Worm (Caenorhabditis elegans): ENCODE data around the gene K05G3.1.

K05G3.1 gene

DNA sequence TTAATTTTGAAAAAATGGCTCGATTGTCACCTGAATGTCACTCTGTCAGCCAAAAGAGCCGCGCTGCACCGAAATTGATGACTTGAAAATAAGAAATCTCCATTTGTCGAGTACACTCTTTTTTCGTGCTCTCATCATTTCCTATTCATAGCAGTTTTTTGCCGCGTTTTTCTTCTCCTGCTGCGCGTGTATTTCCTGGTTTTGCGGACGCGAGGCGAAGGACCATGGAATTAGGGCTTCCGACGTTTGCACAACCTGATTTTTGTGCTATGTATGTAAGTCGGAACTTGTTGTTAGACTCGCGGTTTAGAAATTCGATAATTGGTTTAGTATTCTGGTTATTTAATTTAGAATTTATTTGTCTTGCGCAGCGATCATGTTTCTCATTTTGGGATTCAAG lies 20.9 kb upstream of the K05G3.1 start:
- TF ChIP-seq tbx-11 (GFP tag; IDR thresholded peaks at IDR 0.05) = no peak
- TF ChIP-seq F13C5.2 (tag; optimal IDR thresholded peaks at IDR 0.05) = no peak

- TF ChIP-seq ceh-36 (tag; optimal IDR thresholded peaks at IDR 0.05) (no peak), tra-4 (tag; optimal IDR thresholded peaks at IDR 0.05) (no peak), ama-1 (optimal IDR thresholded peaks at IDR 0.05) (no peak), sea-1 (GFP tag; conservative IDR thresholded peaks at IDR 0.05) (no peak), ceh-13 (GFP tag; optimal IDR thresholded peaks at IDR 0.05) (no peak), tbx-37 (GFP tag; conservative IDR thresholded peaks at IDR 0.05) (no peak), hmbx-1 (tag; optimal IDR thresholded peaks at IDR 0.05) (no peak), tbx-11 (GFP tag; IDR thresholded peaks at IDR 0.05) (no peak), F13C5.2 (tag; optimal IDR thresholded peaks at IDR 0.05) (no peak), aly-1 (tag; optimal IDR thresholded peaks at IDR 0.05) (no peak), flt-1 (GFP tag; IDR thresholded peaks at IDR 0.05) (no peak), scrt-1 (GFP tag; IDR thresholded peaks at IDR 0.05) (no peak), pes-1 (GFP tag; IDR thresholded peaks at IDR 0.05) (no peak), hnd-1 (tag; optimal IDR thresholded peaks at IDR 0.05) (no peak), hmg-4 (GFP tag; optimal IDR thresholded peaks at IDR 0.05) (no peak), B0310.2 (tag; optimal IDR thresholded peaks at IDR 0.05) (no peak), ets-7 (tag; optimal IDR thresholded peaks at IDR 0.05) (no peak)
Measured at ce11 chrX:16481026-16481425, 20.1 kb upstream of the K05G3.1 start.

ce11 chrX:16482944-16483343 lies 18.2 kb upstream of the K05G3.1 start:
- no peak for TF ChIP-seq ets-7 (tag; optimal IDR thresholded peaks at IDR 0.05)
- TF ChIP-seq ceh-13 (GFP tag; optimal IDR thresholded peaks at IDR 0.05) = no peak
- TF ChIP-seq hmg-4 (GFP tag; optimal IDR thresholded peaks at IDR 0.05) = no peak
- TF ChIP-seq hmbx-1 (tag; optimal IDR thresholded peaks at IDR 0.05) = no peak
- no peak for TF ChIP-seq B0310.2 (tag; optimal IDR thresholded peaks at IDR 0.05)
- TF ChIP-seq hnd-1 (tag; optimal IDR thresholded peaks at IDR 0.05) = no peak
- no peak for TF ChIP-seq tbx-11 (GFP tag; IDR thresholded peaks at IDR 0.05)
- no peak for TF ChIP-seq F13C5.2 (tag; optimal IDR thresholded peaks at IDR 0.05)
- no peak for TF ChIP-seq tra-4 (tag; optimal IDR thresholded peaks at IDR 0.05)
- no peak for TF ChIP-seq aly-1 (tag; optimal IDR thresholded peaks at IDR 0.05)
- no peak for TF ChIP-seq ama-1 (optimal IDR thresholded peaks at IDR 0.05)
- no peak for TF ChIP-seq flt-1 (GFP tag; IDR thresholded peaks at IDR 0.05)
- no peak for TF ChIP-seq sea-1 (GFP tag; conservative IDR thresholded peaks at IDR 0.05)
- no peak for TF ChIP-seq tbx-37 (GFP tag; conservative IDR thresholded peaks at IDR 0.05)
- TF ChIP-seq scrt-1 (GFP tag; IDR thresholded peaks at IDR 0.05) = no peak
- TF ChIP-seq ceh-36 (tag; optimal IDR thresholded peaks at IDR 0.05) = no peak
- no peak for TF ChIP-seq pes-1 (GFP tag; IDR thresholded peaks at IDR 0.05)

ce11 chrX:16484043-16484442 lies 17.1 kb upstream of the K05G3.1 start:
- TF ChIP-seq hnd-1 (tag; optimal IDR thresholded peaks at IDR 0.05) = no peak
- TF ChIP-seq scrt-1 (GFP tag; IDR thresholded peaks at IDR 0.05) = no peak

DNA sequence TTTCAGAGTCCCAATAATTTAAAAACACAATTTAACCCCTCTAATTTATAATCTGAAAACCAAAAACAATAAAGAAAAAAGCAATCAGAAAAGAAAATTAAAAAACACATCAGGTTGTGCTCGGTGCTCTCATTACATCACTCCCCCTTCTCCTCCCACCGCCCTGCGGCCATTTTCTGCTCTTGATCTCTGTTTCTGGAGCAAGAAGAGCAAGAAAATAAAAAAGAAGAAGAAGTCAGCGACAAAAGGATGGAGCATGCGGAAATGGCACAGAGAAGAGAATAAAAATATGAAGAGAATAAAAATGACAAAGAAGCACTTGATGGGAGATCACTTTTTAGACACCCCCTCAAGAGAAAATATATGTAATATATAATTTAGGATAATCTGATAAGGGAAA lies 16.5 kb upstream of the K05G3.1 start:
- TF ChIP-seq ceh-13 (GFP tag; optimal IDR thresholded peaks at IDR 0.05) = no peak
- no peak for TF ChIP-seq ets-7 (tag; optimal IDR thresholded peaks at IDR 0.05)
- TF ChIP-seq tbx-11 (GFP tag; IDR thresholded peaks at IDR 0.05) = no peak
- no peak for TF ChIP-seq ama-1 (optimal IDR thresholded peaks at IDR 0.05)
- TF ChIP-seq B0310.2 (tag; optimal IDR thresholded peaks at IDR 0.05) = no peak
- no peak for TF ChIP-seq tra-4 (tag; optimal IDR thresholded peaks at IDR 0.05)
- TF ChIP-seq ceh-36 (tag; optimal IDR thresholded peaks at IDR 0.05) = no peak
- no peak for TF ChIP-seq hmg-4 (GFP tag; optimal IDR thresholded peaks at IDR 0.05)
- no peak for TF ChIP-seq hnd-1 (tag; optimal IDR thresholded peaks at IDR 0.05)
- no peak for TF ChIP-seq F13C5.2 (tag; optimal IDR thresholded peaks at IDR 0.05)
- TF ChIP-seq aly-1 (tag; optimal IDR thresholded peaks at IDR 0.05) = no peak
- TF ChIP-seq flt-1 (GFP tag; IDR thresholded peaks at IDR 0.05) = no peak
- TF ChIP-seq tbx-37 (GFP tag; conservative IDR thresholded peaks at IDR 0.05) = no peak
- TF ChIP-seq sea-1 (GFP tag; conservative IDR thresholded peaks at IDR 0.05) = no peak
- TF ChIP-seq hmbx-1 (tag; optimal IDR thresholded peaks at IDR 0.05) = no peak
- TF ChIP-seq scrt-1 (GFP tag; IDR thresholded peaks at IDR 0.05) = no peak
- no peak for TF ChIP-seq pes-1 (GFP tag; IDR thresholded peaks at IDR 0.05)

DNA sequence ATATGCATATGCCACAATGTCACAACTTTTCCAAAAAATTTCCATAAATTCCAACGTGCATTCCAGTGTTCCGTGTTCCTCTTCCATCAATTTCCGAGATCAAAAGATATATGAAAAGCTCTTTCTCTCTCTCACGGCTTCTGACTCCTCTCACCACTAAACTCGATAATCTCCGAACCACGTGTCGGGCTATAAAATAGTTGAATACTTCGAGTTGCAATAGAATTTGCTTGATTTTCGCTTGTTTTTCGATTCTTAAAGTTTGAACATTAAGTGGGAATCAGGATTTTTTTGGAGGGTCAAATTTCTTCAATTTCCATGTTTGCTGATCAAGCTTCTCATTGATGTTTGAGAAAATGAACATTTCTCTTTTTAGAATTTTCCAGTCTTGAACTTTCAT lies 15.8 kb upstream of the K05G3.1 start:
- TF ChIP-seq ets-7 (tag; optimal IDR thresholded peaks at IDR 0.05) = no peak
- TF ChIP-seq hmg-4 (GFP tag; optimal IDR thresholded peaks at IDR 0.05) = no peak
- TF ChIP-seq scrt-1 (GFP tag; IDR thresholded peaks at IDR 0.05) = no peak
- TF ChIP-seq ama-1 (optimal IDR thresholded peaks at IDR 0.05) = no peak
- no peak for TF ChIP-seq tra-4 (tag; optimal IDR thresholded peaks at IDR 0.05)
- no peak for TF ChIP-seq hmbx-1 (tag; optimal IDR thresholded peaks at IDR 0.05)
- no peak for TF ChIP-seq ceh-36 (tag; optimal IDR thresholded peaks at IDR 0.05)
- no peak for TF ChIP-seq B0310.2 (tag; optimal IDR thresholded peaks at IDR 0.05)
- TF ChIP-seq pes-1 (GFP tag; IDR thresholded peaks at IDR 0.05) = no peak
- no peak for TF ChIP-seq flt-1 (GFP tag; IDR thresholded peaks at IDR 0.05)
- TF ChIP-seq aly-1 (tag; optimal IDR thresholded peaks at IDR 0.05) = no peak
- no peak for TF ChIP-seq tbx-37 (GFP tag; conservative IDR thresholded peaks at IDR 0.05)
- no peak for TF ChIP-seq ceh-13 (GFP tag; optimal IDR thresholded peaks at IDR 0.05)

DNA sequence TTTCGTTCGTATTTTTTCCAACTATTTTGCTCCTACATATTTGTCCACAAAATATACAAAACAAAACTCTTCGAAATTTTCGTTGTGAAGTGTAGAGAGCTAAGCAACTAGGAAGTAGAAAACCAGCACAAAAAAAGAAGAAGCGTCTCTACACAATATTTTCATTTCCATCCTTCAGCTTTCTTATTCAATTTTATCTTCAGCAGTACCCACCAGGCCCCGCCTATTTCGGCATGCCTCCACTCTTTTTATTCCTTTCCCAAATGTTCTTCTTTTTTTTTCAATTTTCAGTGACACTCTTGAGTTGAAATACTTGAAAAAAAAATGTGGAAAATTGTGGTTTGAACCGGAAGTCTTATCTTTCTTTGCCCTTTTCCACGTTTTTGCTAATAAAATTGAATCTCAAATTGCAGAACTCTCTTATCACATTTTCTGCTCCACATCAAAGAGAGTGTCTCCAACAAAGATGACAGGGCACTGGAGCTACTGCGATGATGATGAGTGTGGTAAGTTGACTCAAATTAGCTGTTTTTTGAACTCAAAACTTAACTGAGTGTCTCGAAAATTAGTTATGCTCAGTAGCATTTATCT lies 14.0 kb upstream of the K05G3.1 start, which contains the start of gene cah-3:
Gene cah-3, plus strand, starts transcription at position 414 of the 591 bp plus-strand sequence.
- no peak for TF ChIP-seq ceh-13 (GFP tag; optimal IDR thresholded peaks at IDR 0.05)

DNA sequence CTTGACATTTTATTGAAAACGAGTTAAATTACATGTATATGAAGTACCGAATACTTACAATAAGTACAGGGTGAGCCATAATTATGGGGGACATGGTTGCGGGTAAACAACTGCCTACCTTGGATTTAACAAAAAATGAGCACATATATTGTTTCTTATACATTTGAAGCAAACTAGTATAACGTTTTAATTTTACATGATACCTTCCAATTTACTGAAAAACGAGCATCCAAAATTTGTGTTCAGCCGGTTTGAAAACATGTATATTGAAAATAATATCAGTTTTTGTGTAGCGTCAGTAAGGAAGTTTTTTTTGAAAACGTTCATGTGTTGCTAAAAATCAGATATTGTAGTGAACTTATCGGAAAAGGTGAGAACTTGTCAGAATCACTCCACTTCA lies 10.4 kb upstream of the K05G3.1 start:
- TF ChIP-seq sea-1 (GFP tag; conservative IDR thresholded peaks at IDR 0.05) (no peak), tbx-37 (GFP tag; conservative IDR thresholded peaks at IDR 0.05) (no peak), hnd-1 (tag; optimal IDR thresholded peaks at IDR 0.05) (no peak), ceh-36 (tag; optimal IDR thresholded peaks at IDR 0.05) (no peak), F13C5.2 (tag; optimal IDR thresholded peaks at IDR 0.05) (no peak), B0310.2 (tag; optimal IDR thresholded peaks at IDR 0.05) (no peak), ets-7 (tag; optimal IDR thresholded peaks at IDR 0.05) (no peak), hmg-4 (GFP tag; optimal IDR thresholded peaks at IDR 0.05) (no peak), scrt-1 (GFP tag; IDR thresholded peaks at IDR 0.05) (no peak), aly-1 (tag; optimal IDR thresholded peaks at IDR 0.05) (no peak), ceh-13 (GFP tag; optimal IDR thresholded peaks at IDR 0.05) (no peak), tra-4 (tag; optimal IDR thresholded peaks at IDR 0.05) (no peak), tbx-11 (GFP tag; IDR thresholded peaks at IDR 0.05) (no peak), flt-1 (GFP tag; IDR thresholded peaks at IDR 0.05) (no peak), ama-1 (optimal IDR thresholded peaks at IDR 0.05) (no peak), pes-1 (GFP tag; IDR thresholded peaks at IDR 0.05) (no peak), hmbx-1 (tag; optimal IDR thresholded peaks at IDR 0.05) (no peak)

Data from whole organism, early embryonic.